Worm (Caenorhabditis elegans) whole organism, mixed stage, embryonic: ENCODE results near the gene epc-1.

Experiments
- drap-1 ChIP-seq: fragments of 200-800 bp; sonication (Bioruptor generic); optimal IDR thresholded peaks from 3 replicates; lab custom pipeline; 2018; ENCODE audit warnings: mild to moderate bottlenecking, missing genetic modification characterization, missing compliant biosample characterization
- mep-1 ChIP-seq: fragments of 150-350 bp; optimal IDR thresholded peaks from 2 replicates; lab custom pipeline; 2017; ENCODE audit warnings: missing biosample characterization, missing genetic modification reagents, missing genetic modification characterization, inconsistent platforms
- nhr-12 ChIP-seq: fragments of 150-350 bp; optimal IDR thresholded peaks from 2 replicates; lab custom pipeline; 2014; ENCODE audit warnings: missing biosample characterization, missing genetic modification characterization
- nhr-28 ChIP-seq: fragments of 150-350 bp; optimal IDR thresholded peaks from 2 replicates; lab custom pipeline; 2014; ENCODE audit warnings: missing biosample characterization, missing genetic modification characterization
- nhr-76 ChIP-seq: sonication (generic microtip); optimal IDR thresholded peaks from 2 replicates; lab custom pipeline; 2017; ENCODE audit warnings: missing biosample characterization, missing genetic modification characterization
- unc-120 ChIP-seq: sonication (generic microtip); optimal IDR thresholded peaks from 2 replicates; lab custom pipeline; 2017; ENCODE audit warnings: missing genetic modification characterization, missing compliant biosample characterization; ENCODE audit not compliant: poor library complexity, severe bottlenecking
- unc-39 ChIP-seq: fragments of 150-350 bp; optimal IDR thresholded peaks from 2 replicates; lab custom pipeline; 2014; ENCODE audit warnings: missing biosample characterization, missing genetic modification characterization
- unc-62 ChIP-seq: fragments of 150-350 bp; optimal IDR thresholded peaks from 2 replicates; lab custom pipeline; 2014; ENCODE audit warnings: missing biosample characterization, missing genetic modification reagents, missing genetic modification characterization
- zip-8 ChIP-seq: fragments of 150-350 bp; optimal IDR thresholded peaks from 2 replicates; lab custom pipeline; 2014; ENCODE audit warnings: missing biosample characterization, missing genetic modification characterization

DNA sequence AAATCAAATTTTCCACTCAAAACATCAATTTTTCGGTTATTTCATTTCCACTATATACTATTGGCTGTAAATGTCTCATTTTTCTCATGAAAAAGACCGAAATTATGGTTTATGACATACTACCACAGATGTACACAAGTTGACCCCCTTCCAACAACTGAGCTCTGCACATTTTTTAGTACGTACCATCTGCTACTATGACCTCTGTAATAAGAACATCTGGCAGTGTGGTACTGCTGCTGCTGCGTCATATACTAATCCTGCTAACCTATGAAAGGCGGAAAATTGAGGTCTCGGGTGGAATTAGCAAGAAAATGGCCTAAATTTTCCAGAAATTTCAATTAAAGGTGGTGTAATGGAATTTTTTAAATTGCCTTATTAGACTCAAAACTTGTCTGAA, 3.0 kb upstream of the epc-1 start:
- TF ChIP-seq nhr-28 (tag; lab: Kevin White, UChicago) (no peak), unc-62 (GFP tag; lab: Kevin White, UChicago) (no peak), nhr-12 (tag; lab: Kevin White, UChicago) (no peak), zip-8 (tag; lab: Kevin White, UChicago) (no peak), nhr-76 (tag; lab: Kevin White, UChicago) (no peak), unc-39 (no peak), mep-1 (tag; lab: Kevin White, UChicago) (no peak), unc-120 (tag; lab: Kevin White, UChicago) (no peak), drap-1 (GFP tag; lab: Kevin White, UChicago) (no peak)
